Worm (Caenorhabditis elegans) whole organism, young adult: ENCODE data around the gene hum-2.

ENCODE experiments used
- B0035.1 ChIP-seq: sonication (generic microtip); optimal IDR thresholded peaks from 2 replicates; lab custom pipeline; 2016; ENCODE audit warnings: missing genetic modification characterization, mild to moderate bottlenecking, missing compliant biosample characterization, missing genotype, missing genetic modification reagents
- B0336.3 ChIP-seq: fragments of 200-800 bp; sonication (Bioruptor generic); IDR thresholded peaks from 2 replicates; pipeline ENCODE4 v1.3.6; 2022; ENCODE audit warnings: missing genetic modification characterization, missing compliant biosample characterization
- C06A6.2 ChIP-seq: fragments of 200-800 bp; sonication (Bioruptor generic); conservative IDR thresholded peaks from 2 replicates; pipeline ENCODE4 v1.3.6; 2022; ENCODE audit warnings: missing genetic modification characterization, missing compliant biosample characterization
- C17E4.6 ChIP-seq: fragments of 200-800 bp; sonication (Bioruptor generic); IDR thresholded peaks from 2 replicates; pipeline ENCODE4 v1.3.6; 2022; ENCODE audit warnings: missing genetic modification reagents, missing genetic modification characterization, missing compliant biosample characterization
- D2030.7 ChIP-seq: fragments of 200-800 bp; sonication (Bioruptor generic); IDR thresholded peaks from 2 replicates; pipeline ENCODE4 v1.3.6; 2022; ENCODE audit warnings: missing genetic modification reagents, missing genetic modification characterization, missing compliant biosample characterization
- F10E7.11 ChIP-seq: sonication (generic microtip); optimal IDR thresholded peaks from 2 replicates; lab custom pipeline; 2017; ENCODE audit warnings: mild to moderate bottlenecking, missing genetic modification characterization, moderate library complexity, missing compliant biosample characterization
- F33H1.4 ChIP-seq: fragments of 200-800 bp; sonication (Bioruptor generic); IDR thresholded peaks from 2 replicates; pipeline ENCODE4 v1.3.6; 2022; ENCODE audit warnings: missing genetic modification reagents, missing genetic modification characterization, missing compliant biosample characterization
- F39B2.1 ChIP-seq: fragments of 200-800 bp; sonication (Bioruptor generic); IDR thresholded peaks from 2 replicates; pipeline ENCODE4 v1.3.6; 2022; ENCODE audit warnings: missing genetic modification reagents, missing genetic modification characterization, missing compliant biosample characterization
- F57C9.4 ChIP-seq: sonication (generic microtip); optimal IDR thresholded peaks from 2 replicates; lab custom pipeline; 2017; ENCODE audit warnings: mild to moderate bottlenecking, missing genetic modification characterization, missing compliant biosample characterization
- Y53F4B.3 ChIP-seq: fragments of 200-800 bp; sonication (Bioruptor generic); IDR thresholded peaks from 2 replicates; pipeline ENCODE4 v1.3.6; 2022; ENCODE audit warnings: missing genetic modification reagents, missing genetic modification characterization, missing compliant biosample characterization
- Y53G8AR.9 ChIP-seq: fragments of 200-800 bp; sonication (Bioruptor generic); conservative IDR thresholded peaks from 2 replicates; pipeline ENCODE4 v1.3.6; 2022; ENCODE audit warnings: missing genetic modification reagents, missing genetic modification characterization, missing compliant biosample characterization
- Y79H2A.3 ChIP-seq: fragments of 200-800 bp; sonication (Bioruptor generic); conservative IDR thresholded peaks from 2 replicates; pipeline ENCODE4 v1.3.6; 2022; ENCODE audit warnings: missing genetic modification reagents, missing genetic modification characterization, missing compliant biosample characterization
- ama-1 ChIP-seq, 3 experiments: fragments of 150-350 bp in 1 of 3; sonication (generic microtip) in 2 of 3; optimal IDR thresholded peaks; 2 replicates each; lab custom pipeline; 2014 to 2018; ENCODE audit warnings: missing biosample characterization in 2 of 3, missing genetic modification characterization in 2 of 3, missing genetic modification reagents in 2 of 3
- bed-1 ChIP-seq: fragments of 200-800 bp; sonication (Bioruptor generic); IDR thresholded peaks from 2 replicates; pipeline ENCODE4 v1.3.6; 2022; ENCODE audit warnings: missing genetic modification reagents, missing genetic modification characterization, missing compliant biosample characterization
- ceh-40 ChIP-seq: fragments of 200-800 bp; sonication (Bioruptor generic); IDR thresholded peaks from 2 replicates; pipeline ENCODE4 v1.3.6; 2022; ENCODE audit warnings: missing genetic modification characterization, missing compliant biosample characterization
- efl-1 ChIP-seq: fragments of 150-350 bp; optimal IDR thresholded peaks from 2 replicates; lab custom pipeline; 2014; ENCODE audit warnings: missing biosample characterization, missing genetic modification reagents, missing genetic modification characterization
- egl-18 ChIP-seq: fragments of 200-800 bp; sonication (Bioruptor generic); IDR thresholded peaks from 2 replicates; pipeline ENCODE4 v1.3.6; 2022; ENCODE audit warnings: missing genetic modification reagents, missing genetic modification characterization, missing compliant biosample characterization
- egl-44 ChIP-seq: fragments of 200-800 bp; sonication (Bioruptor generic); IDR thresholded peaks from 2 replicates; pipeline ENCODE4 v1.3.6; 2022; ENCODE audit warnings: missing genetic modification reagents, missing genetic modification characterization, missing compliant biosample characterization
- egrh-3 ChIP-seq: fragments of 200-800 bp; sonication (Bioruptor generic); IDR thresholded peaks from 2 replicates; pipeline ENCODE4 v1.3.6; 2022; ENCODE audit warnings: missing genetic modification reagents, missing genetic modification characterization, missing compliant biosample characterization
- gei-17 ChIP-seq: fragments of 200-800 bp; sonication (Bioruptor generic); optimal IDR thresholded peaks from 2 replicates; lab custom pipeline; 2018; ENCODE audit warnings: mild to moderate bottlenecking, missing genetic modification characterization, missing compliant biosample characterization
- him-1 ChIP-seq: sonication (generic microtip); optimal IDR thresholded peaks from 2 replicates; lab custom pipeline; 2016; ENCODE audit warnings: missing genotype, missing genetic modification reagents, missing genetic modification characterization, missing compliant biosample characterization
- hlh-12 ChIP-seq: sonication (generic microtip); optimal IDR thresholded peaks from 2 replicates; lab custom pipeline; 2016; ENCODE audit warnings: missing genetic modification characterization, missing compliant biosample characterization
- hlh-26 ChIP-seq: fragments of 200-800 bp; sonication (Bioruptor generic); conservative IDR thresholded peaks from 2 replicates; pipeline ENCODE4 v1.3.6; 2022; ENCODE audit warnings: missing genetic modification reagents, missing genetic modification characterization, missing compliant biosample characterization
- hsf-1 ChIP-seq: fragments of 200-800 bp; sonication (Bioruptor generic); IDR thresholded peaks from 2 replicates; pipeline ENCODE4 v1.3.6; 2022; ENCODE audit warnings: missing genetic modification reagents, missing genetic modification characterization, missing compliant biosample characterization
- lin-26 ChIP-seq: fragments of 200-800 bp; sonication (Bioruptor generic); IDR thresholded peaks from 2 replicates; pipeline ENCODE4 v1.3.6; 2022; ENCODE audit warnings: missing genetic modification reagents, missing genetic modification characterization, missing compliant biosample characterization
- lin-40 ChIP-seq: sonication (generic microtip); optimal IDR thresholded peaks from 2 replicates; lab custom pipeline; 2016; ENCODE audit warnings: missing genetic modification characterization, mild to moderate bottlenecking, missing compliant biosample characterization, missing genotype, missing genetic modification reagents
- lsy-27 ChIP-seq: sonication (generic microtip); optimal IDR thresholded peaks from 2 replicates; lab custom pipeline; 2017; ENCODE audit warnings: missing genetic modification characterization, mild to moderate bottlenecking, missing compliant biosample characterization, antibody characterized with exemption, missing genotype, borderline replicate concordance; ENCODE audit not compliant: insufficient read depth
- madf-6 ChIP-seq: fragments of 200-800 bp; sonication (Bioruptor generic); IDR thresholded peaks from 2 replicates; pipeline ENCODE4 v1.3.6; 2022; ENCODE audit warnings: missing genetic modification reagents, missing genetic modification characterization, missing compliant biosample characterization
- madf-8 ChIP-seq: fragments of 200-800 bp; sonication (Bioruptor generic); conservative IDR thresholded peaks from 2 replicates; pipeline ENCODE4 v1.3.6; 2022; ENCODE audit warnings: missing genetic modification reagents, missing genetic modification characterization, missing compliant biosample characterization
- nfya-1 ChIP-seq: sonication (generic microtip); optimal IDR thresholded peaks from 2 replicates; lab custom pipeline; 2017; ENCODE audit warnings: antibody characterized with exemption, missing compliant biosample characterization, missing genetic modification characterization, borderline replicate concordance; ENCODE audit not compliant: insufficient read depth
- nfya-2 ChIP-seq: fragments of 200-800 bp; sonication (Bioruptor generic); IDR thresholded peaks from 2 replicates; pipeline ENCODE4 v1.3.6; 2022; ENCODE audit warnings: missing genetic modification reagents, missing genetic modification characterization, missing compliant biosample characterization
- nhr-120 ChIP-seq: fragments of 200-800 bp; sonication (Bioruptor generic); IDR thresholded peaks from 2 replicates; pipeline ENCODE4 v1.3.6; 2022; ENCODE audit warnings: missing genetic modification characterization, missing compliant biosample characterization
- nhr-27 ChIP-seq: fragments of 200-800 bp; sonication (Bioruptor generic); optimal IDR thresholded peaks from 2 replicates; lab custom pipeline; 2018; ENCODE audit warnings: mild to moderate bottlenecking, missing genetic modification characterization, moderate library complexity, missing compliant biosample characterization
- nhr-90 ChIP-seq: sonication (generic microtip); optimal IDR thresholded peaks from 2 replicates; lab custom pipeline; 2016; ENCODE audit warnings: missing genotype, mild to moderate bottlenecking, missing genetic modification characterization, missing compliant biosample characterization
- repo-1 ChIP-seq: sonication (generic microtip); optimal IDR thresholded peaks from 2 replicates; lab custom pipeline; 2017; ENCODE audit warnings: mild to moderate bottlenecking, missing genetic modification characterization, missing compliant biosample characterization
- sea-2 ChIP-seq: fragments of 200-800 bp; sonication (Bioruptor generic); IDR thresholded peaks from 2 replicates; pipeline ENCODE4 v1.3.6; 2022; ENCODE audit warnings: missing genetic modification characterization, missing compliant biosample characterization
- snpc-4 ChIP-seq, 5 experiments: fragments of 150-350 bp in 1 of 5; sonication (generic microtip) in 4 of 5; optimal IDR thresholded peaks; 2 replicates each; lab custom pipeline; 2014 to 2018; ENCODE audit warnings: missing genetic modification characterization in 5 of 5, missing biosample characterization in 3 of 5, antibody characterized with exemption in 2 of 5, mild to moderate bottlenecking in 2 of 5, missing compliant biosample characterization in 2 of 5, missing genotype in 2 of 5, moderate library complexity in 2 of 5, missing genetic modification reagents in 1 of 5
- sptf-2 ChIP-seq: fragments of 200-800 bp; sonication (Bioruptor generic); optimal IDR thresholded peaks from 2 replicates; lab custom pipeline; 2018; ENCODE audit warnings: mild to moderate bottlenecking, missing genetic modification characterization, missing compliant biosample characterization
- tbp1 ChIP-seq: fragments of 200-800 bp; sonication (Bioruptor generic); optimal IDR thresholded peaks from 2 replicates; lab custom pipeline; 2018; ENCODE audit warnings: mild to moderate bottlenecking, missing genetic modification characterization, missing compliant biosample characterization
- unc-62 ChIP-seq: fragments of 150-350 bp; optimal IDR thresholded peaks from 2 replicates; lab custom pipeline; 2014; ENCODE audit warnings: missing biosample characterization, missing genetic modification reagents, missing genetic modification characterization
- zim-3 ChIP-seq: sonication (generic microtip); optimal IDR thresholded peaks from 2 replicates; lab custom pipeline; 2017; ENCODE audit warnings: mild to moderate bottlenecking, missing genetic modification characterization, moderate library complexity, missing compliant biosample characterization
- ztf-22 ChIP-seq: fragments of 200-800 bp; sonication (Bioruptor generic); optimal IDR thresholded peaks from 2 replicates; lab custom pipeline; 2018; ENCODE audit warnings: mild to moderate bottlenecking, missing genetic modification characterization, moderate library complexity, missing compliant biosample characterization
- ztf-25 ChIP-seq: fragments of 200-800 bp; sonication (Bioruptor generic); IDR thresholded peaks from 2 replicates; pipeline ENCODE4 v1.3.6; 2022; ENCODE audit warnings: missing genetic modification reagents, missing genetic modification characterization, missing compliant biosample characterization
- ztf-26 ChIP-seq: sonication (generic microtip); optimal IDR thresholded peaks from 2 replicates; lab custom pipeline; 2017; ENCODE audit warnings: missing genetic modification characterization, missing compliant biosample characterization

The hum-2 gene

ce11 chrV:9343629-9344624, 42.0 kb upstream of the hum-2 start, which contains the start of gene tos-1 (continued):
- TF ChIP-seq lin-26 (GFP tag; lab: Robert Waterston, UW) (peak; percentile 74; the same call in 1 of the 2 replicates), repo-1 (tag; lab: Kevin White, UChicago) (peak; percentile 96), ztf-26 (tag; lab: Kevin White, UChicago) (peak; percentile 99), efl-1 (GFP tag; lab: Kevin White, UChicago) (peak; percentile 36), ztf-22 (GFP tag; lab: Kevin White, UChicago) (peak; percentile 93), B0035.1 (peak; percentile 91), lsy-27 (no peak), madf-8 (0 out of 2 replicates have a peak, but pooled peaks have one; percentile 14), unc-62 (GFP tag; lab: Kevin White, UChicago) (peak; percentile 59), F57C9.4 (peak; percentile 84), madf-6 (GFP tag; lab: Robert Waterston, UW) (peak; percentile 46; the same call in 1 of the 2 replicates), B0336.3 (GFP tag; lab: Robert Waterston, UW) (peak; percentile 91), hlh-26 (GFP tag; lab: Robert Waterston, UW) (no peak), D2030.7 (peak; percentile 85), zim-3 (tag; lab: Kevin White, UChicago) (peak; percentile 85), bed-1 (GFP tag; lab: Robert Waterston, UW) (no peak), hlh-12 (tag; lab: Kevin White, UChicago) (no peak), Y53G8AR.9 (peak; percentile 97), F10E7.11 (tag; lab: Kevin White, UChicago) (peak; percentile 56), lin-40 (tag; lab: Kevin White, UChicago) (peak; percentile 99), egl-18 (GFP tag; lab: Robert Waterston, UW) (peak; percentile 90), Y53F4B.3 (GFP tag; lab: Robert Waterston, UW) (peak; percentile 7; the same call in 1 of the 2 replicates), F39B2.1 (GFP tag; lab: Robert Waterston, UW) (no peak), snpc-4 (GFP tag; optimal IDR thresholded peaks at IDR 0.05; lab: Kevin White, UChicago) (peak; percentile 27), snpc-4 (tag; optimal IDR thresholded peaks at IDR 0.05; lab: Kevin White, UChicago) (peak; percentile 70 to 87 (median 80)), him-1 (tag; lab: Kevin White, UChicago) (no peak), Y79H2A.3 (GFP tag; lab: Robert Waterston, UW) (peak; percentile 74; the same call in 1 of the 2 replicates), nhr-90 (tag; lab: Kevin White, UChicago) (peak; percentile 92), nhr-27 (peak; percentile 82), nfya-2 (GFP tag; lab: Robert Waterston, UW) (no peak), C06A6.2 (GFP tag; lab: Robert Waterston, UW) (peak; percentile 95), ztf-25 (0 out of 2 replicates have a peak, but pooled peaks have one; percentile 52), C17E4.6 (GFP tag; lab: Robert Waterston, UW) (peak; percentile 86), ceh-40 (GFP tag; lab: Robert Waterston, UW) (no peak), F33H1.4 (peak; percentile 62), tbp1 (GFP tag; lab: Kevin White, UChicago) (peak; percentile 84), sea-2 (GFP tag; lab: Robert Waterston, UW) (peak; percentile 67; the same call in 1 of the 2 replicates), nhr-120 (no peak), nfya-1 (tag; lab: Kevin White, UChicago) (no peak), egrh-3 (GFP tag; lab: Robert Waterston, UW) (peak; percentile 53; the same call in 1 of the 2 replicates), ama-1 (optimal IDR thresholded peaks at IDR 0.05; lab: Kevin White, UChicago) (peak; percentile 99), ama-1 (GFP tag; optimal IDR thresholded peaks at IDR 0.05; lab: Kevin White, UChicago) (no peak), gei-17 (peak; percentile 89), egl-44 (GFP tag; lab: Robert Waterston, UW) (no peak), sptf-2 (no peak), hsf-1 (peak; percentile 73)
